Fruit fly (Drosophila melanogaster): ENCODE measurements around the gene CG12684.
A peak's percentile ranks its signal among the peaks of the same experiment; 100 is the strongest.

CG12684 gene

DNA sequence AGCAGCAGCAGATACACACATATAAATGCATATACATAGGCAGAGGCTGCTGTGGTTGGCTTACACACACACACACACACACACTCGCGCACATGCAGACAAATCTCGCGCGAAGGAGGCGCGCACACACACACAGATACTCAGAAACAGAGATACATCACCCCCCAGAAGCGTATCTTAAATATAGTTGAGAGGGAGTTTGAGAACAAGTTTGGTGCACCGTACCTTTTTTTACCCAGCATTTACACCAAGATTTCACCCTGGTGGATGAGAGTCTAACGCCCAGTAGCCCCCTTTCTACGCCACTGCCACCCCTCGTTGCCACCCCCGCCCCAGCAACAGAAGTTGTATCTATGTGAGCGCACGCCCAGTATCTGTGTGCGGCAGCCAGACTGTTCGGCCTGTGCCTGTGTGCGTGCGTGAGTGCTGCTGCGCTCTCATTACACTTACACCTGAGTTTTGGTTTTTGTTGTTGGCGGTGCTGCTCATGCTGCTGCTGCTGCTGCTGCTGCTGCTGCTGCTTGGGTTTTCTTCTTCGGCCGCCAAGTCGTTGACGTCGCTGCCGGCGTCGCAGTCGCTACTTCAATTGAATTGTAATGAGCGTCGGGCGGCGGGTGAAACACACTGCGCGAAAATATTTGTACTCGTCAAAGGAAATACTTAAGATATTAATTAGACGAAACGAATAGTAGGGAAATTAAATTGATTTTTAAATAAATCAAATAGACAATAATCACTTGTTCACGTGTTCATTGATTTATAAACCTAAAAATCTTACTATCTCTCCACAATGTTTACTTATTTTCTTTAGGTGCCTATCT lies 18.4 kb upstream of the CG12684 start (continued):
- TF ChIP-seq CG6791 (GFP tag; IDR thresholded peaks at IDR 0.05; ENCODE audit: partially characterized antibody) (no peak), Camta (GFP tag; optimal IDR thresholded peaks at IDR 0.05) (no peak), jigr1 (GFP tag; IDR thresholded peaks at IDR 0.05) (peak; percentile 84; the same call in 2 of the 3 replicates), CG4617 (GFP tag; optimal IDR thresholded peaks at IDR 0.05; ENCODE audit: borderline replicate concordance) (peak; percentile 36), CG15269 (tag; optimal IDR thresholded peaks at IDR 0.05) (peak; percentile 75), CG18262 (tag; optimal IDR thresholded peaks at IDR 0.05) (peak; percentile 82), Atf3 (GFP tag; optimal IDR thresholded peaks at IDR 0.05) (peak; percentile 25), CG9817 (tag; optimal IDR thresholded peaks at IDR 0.05) (peak; percentile 69), H2.0 (GFP tag; IDR thresholded peaks at IDR 0.05) (peak; percentile 95), CG16863 (GFP tag; optimal IDR thresholded peaks at IDR 0.05) (peak; percentile 51), lab (GFP tag; optimal IDR thresholded peaks at IDR 0.05) (peak; percentile 88), Doc2 (GFP tag; IDR thresholded peaks at IDR 0.05) (peak; percentile 69; the same call in 1 of the 2 replicates), Lhr (GFP tag; optimal IDR thresholded peaks at IDR 0.05) (peak; percentile 38), Hand (GFP tag; optimal IDR thresholded peaks at IDR 0.05) (peak; percentile 42), ac (GFP tag; optimal IDR thresholded peaks at IDR 0.05) (peak; percentile 54), CG18764 (GFP tag; optimal IDR thresholded peaks at IDR 0.05) (peak; percentile 69), Blimp-1 (GFP tag; optimal IDR thresholded peaks at IDR 0.05) (peak; percentile 46), CG4820 (GFP tag; optimal IDR thresholded peaks at IDR 0.05) (peak; percentile 87), wor (GFP tag; IDR thresholded peaks at IDR 0.05) (peak; percentile 83), gsb (GFP tag; IDR thresholded peaks at IDR 0.05) (peak; percentile 45; the same call in 1 of the 2 replicates), CG32532 (GFP tag; IDR thresholded peaks at IDR 0.05) (peak; percentile 92), ttk (GFP tag; IDR thresholded peaks at IDR 0.05) (peak; percentile 94), CG10431 (GFP tag; optimal IDR thresholded peaks at IDR 0.05) (no peak), CG30431 (GFP tag; optimal IDR thresholded peaks at IDR 0.05) (peak; percentile 92), sima (GFP tag; optimal IDR thresholded peaks at IDR 0.05) (no peak), CG12391 (tag; optimal IDR thresholded peaks at IDR 0.05) (peak; percentile 78), nom (GFP tag; optimal IDR thresholded peaks at IDR 0.05) (peak; percentile 67), Bgb (GFP tag; IDR thresholded peaks at IDR 0.05; ENCODE audit: partially characterized antibody) (no peak), NFAT (GFP tag; IDR thresholded peaks at IDR 0.05) (peak; percentile 84), CG10209 (GFP tag; optimal IDR thresholded peaks at IDR 0.05) (peak; percentile 85), CoRest (tag; optimal IDR thresholded peaks at IDR 0.05) (peak; percentile 85), eyg (GFP tag; optimal IDR thresholded peaks at IDR 0.05) (no peak), Nf-YA (GFP tag; IDR thresholded peaks at IDR 0.05) (peak; percentile 89), Gug (GFP tag; IDR thresholded peaks at IDR 0.05) (peak; percentile 97), CG43689 (GFP tag; IDR thresholded peaks at IDR 0.05) (peak; percentile 87), ERR (GFP tag; optimal IDR thresholded peaks at IDR 0.05) (peak; percentile 21), CG6254 (GFP tag; optimal IDR thresholded peaks at IDR 0.05) (peak; percentile 56), kah (GFP tag; optimal IDR thresholded peaks at IDR 0.05) (no peak), Elba2 (GFP tag; optimal IDR thresholded peaks at IDR 0.05) (peak; percentile 25), Sry-β (GFP tag; optimal IDR thresholded peaks at IDR 0.05) (no peak), CG4854 (GFP tag; optimal IDR thresholded peaks at IDR 0.05) (no peak), D19B (GFP tag; optimal IDR thresholded peaks at IDR 0.05) (peak; percentile 47), stwl (tag; optimal IDR thresholded peaks at IDR 0.05) (no peak), CG18599 (GFP tag; optimal IDR thresholded peaks at IDR 0.05) (peak; percentile 86), CG7271 (tag; optimal IDR thresholded peaks at IDR 0.05) (peak; percentile 19), CG7556 (GFP tag; optimal IDR thresholded peaks at IDR 0.05) (peak; percentile 75), CG13424 (tag; optimal IDR thresholded peaks at IDR 0.05) (peak; percentile 81), CG17359 (tag; optimal IDR thresholded peaks at IDR 0.05) (peak; percentile 81)

Measured in whole organism, embryonic.